Fruit fly (Drosophila melanogaster) whole organism, embryonic: ENCODE data around the gene CG43880.
A peak's percentile ranks its signal among the peaks of the same experiment; 100 is the strongest.

Source experiments
- CG10321 ChIP-seq: fragments of 200-800 bp; sonication (Bioruptor generic); IDR thresholded peaks from 2 replicates; pipeline ENCODE4 v1.3.6; 2022; ENCODE audit warnings: missing biosample characterization, missing genetic modification characterization
- CG12744 ChIP-seq: fragments of 200-800 bp; sonication (Bioruptor generic); optimal IDR thresholded peaks from 2 replicates; lab custom pipeline; 2016; ENCODE audit warnings: missing biosample characterization, missing genetic modification characterization
- CG13123 ChIP-seq: fragments of 200-800 bp; sonication (Bioruptor generic); optimal IDR thresholded peaks from 2 replicates; lab custom pipeline; 2016; ENCODE audit warnings: missing biosample characterization, missing genetic modification characterization
- CG15073 ChIP-seq: fragments of 200-800 bp; sonication (Bioruptor generic); optimal IDR thresholded peaks from 2 replicates; lab custom pipeline; 2016; ENCODE audit warnings: missing biosample characterization, missing genetic modification characterization
- CG16779 ChIP-seq: fragments of 200-800 bp; sonication (Bioruptor generic); IDR thresholded peaks from 2 replicates; pipeline ENCODE4 v1.3.6; 2022; ENCODE audit warnings: missing biosample characterization, missing genetic modification characterization
- CG17328 ChIP-seq: fragments of 200-800 bp; sonication (Bioruptor generic); IDR thresholded peaks from 2 replicates; pipeline ENCODE4 v1.3.6; 2022; ENCODE audit warnings: missing biosample characterization, missing genetic modification characterization
- CG17568 ChIP-seq: fragments of 200-800 bp; sonication (Bioruptor generic); optimal IDR thresholded peaks from 2 replicates; lab custom pipeline; 2018; ENCODE audit warnings: missing biosample characterization, mild to moderate bottlenecking, missing genetic modification characterization, moderate library complexity
- CG1832 ChIP-seq: fragments of 200-800 bp; sonication (Bioruptor generic); optimal IDR thresholded peaks from 2 replicates; lab custom pipeline; 2017; ENCODE audit warnings: missing biosample characterization, mild to moderate bottlenecking, missing genetic modification characterization, inconsistent platforms
- CG2116 ChIP-seq: fragments of 200-800 bp; sonication (Bioruptor generic); optimal IDR thresholded peaks from 3 replicates; lab custom pipeline; 2018; ENCODE audit warnings: missing biosample characterization, mild to moderate bottlenecking, missing genetic modification characterization
- CG2129 ChIP-seq: fragments of 200-800 bp; sonication (Bioruptor generic); IDR thresholded peaks from 2 replicates; pipeline ENCODE4 v1.3.6; 2022; ENCODE audit warnings: missing biosample characterization, missing genetic modification characterization; ENCODE audit not compliant: partially characterized antibody
- CG31441 ChIP-seq: fragments of 200-800 bp; sonication (Bioruptor generic); IDR thresholded peaks from 2 replicates; pipeline ENCODE4 v1.3.6; 2022; ENCODE audit warnings: missing biosample characterization, missing genetic modification characterization
- CG3163 ChIP-seq: fragments of 200-800 bp; sonication (Bioruptor generic); optimal IDR thresholded peaks from 3 replicates; lab custom pipeline; 2016; ENCODE audit warnings: missing biosample characterization, missing genetic modification characterization
- CG34422 ChIP-seq: fragments of 200-800 bp; sonication (Bioruptor generic); IDR thresholded peaks from 3 replicates; pipeline ENCODE4 v1.3.6; 2022; ENCODE audit warnings: missing biosample characterization, missing genetic modification characterization
- CG3838 ChIP-seq: fragments of 200-800 bp; sonication (Bioruptor generic); optimal IDR thresholded peaks from 3 replicates; lab custom pipeline; 2016; ENCODE audit warnings: missing biosample characterization, missing genetic modification characterization
- CG4328 ChIP-seq: fragments of 200-800 bp; sonication (Bioruptor generic); optimal IDR thresholded peaks from 3 replicates; lab custom pipeline; 2017; ENCODE audit warnings: missing biosample characterization, missing genetic modification reagents, missing genetic modification characterization
- CG4424 ChIP-seq: fragments of 200-800 bp; sonication (Bioruptor generic); optimal IDR thresholded peaks from 3 replicates; lab custom pipeline; 2016; ENCODE audit warnings: missing biosample characterization, missing genetic modification characterization
- CG4820 ChIP-seq: fragments of 200-800 bp; sonication (Bioruptor generic); optimal IDR thresholded peaks from 3 replicates; lab custom pipeline; 2016; ENCODE audit warnings: missing biosample characterization, missing genetic modification characterization
- CG6654 ChIP-seq: fragments of 200-800 bp; sonication (Bioruptor generic); optimal IDR thresholded peaks from 2 replicates; lab custom pipeline; 2017; ENCODE audit warnings: missing biosample characterization, mild to moderate bottlenecking, missing genetic modification characterization
- CG7556 ChIP-seq: fragments of 200-800 bp; sonication (Bioruptor generic); optimal IDR thresholded peaks from 2 replicates; lab custom pipeline; 2017; ENCODE audit warnings: missing biosample characterization, mild to moderate bottlenecking, missing genetic modification characterization
- CG7987 ChIP-seq: fragments of 200-800 bp; sonication (Bioruptor generic); optimal IDR thresholded peaks from 2 replicates; lab custom pipeline; 2018; ENCODE audit warnings: missing biosample characterization, mild to moderate bottlenecking, missing genetic modification characterization, moderate library complexity
- CG9817 ChIP-seq: fragments of 200-800 bp; sonication (Bioruptor generic); optimal IDR thresholded peaks from 2 replicates; lab custom pipeline; 2018; ENCODE audit warnings: missing biosample characterization, mild to moderate bottlenecking, missing genetic modification characterization, moderate library complexity
- Elba2 ChIP-seq: fragments of 200-800 bp; sonication (Bioruptor generic); optimal IDR thresholded peaks from 3 replicates; lab custom pipeline; 2016; ENCODE audit warnings: missing biosample characterization, missing genetic modification characterization
- Fer3 ChIP-seq: fragments of 200-800 bp; sonication (Bioruptor generic); optimal IDR thresholded peaks from 2 replicates; lab custom pipeline; 2018; ENCODE audit warnings: missing biosample characterization, mild to moderate bottlenecking, missing genetic modification characterization, moderate library complexity
- Hey ChIP-seq: fragments of 200-800 bp; sonication (Bioruptor generic); optimal IDR thresholded peaks from 3 replicates; lab custom pipeline; 2018; ENCODE audit warnings: missing biosample characterization, mild to moderate bottlenecking, missing genetic modification characterization
- HmgZ ChIP-seq: fragments of 200-800 bp; sonication (Bioruptor generic); optimal IDR thresholded peaks from 2 replicates; lab custom pipeline; 2018; ENCODE audit warnings: missing biosample characterization, mild to moderate bottlenecking, missing genetic modification characterization
- Hr51 ChIP-seq, 2 experiments: fragments of 200-800 bp; sonication (Bioruptor generic); optimal IDR thresholded peaks; 2 replicates in 1 of 2; 3 replicates in 1 of 2; lab custom pipeline; 2016 to 2018; ENCODE audit warnings: missing biosample characterization in 2 of 2, missing genetic modification characterization in 2 of 2, mild to moderate bottlenecking in 1 of 2, moderate library complexity in 1 of 2
- Hsf ChIP-seq: fragments of 200-800 bp; sonication (Bioruptor generic); optimal IDR thresholded peaks from 3 replicates; lab custom pipeline; 2016; ENCODE audit warnings: missing biosample characterization, missing genetic modification characterization
- Med ChIP-seq: fragments of 200-800 bp; sonication (Bioruptor generic); peaks from one replicate; lab custom pipeline; 2016; ENCODE audit warnings: missing biosample characterization, missing genetic modification characterization, mild to moderate bottlenecking, inconsistent platforms, moderate library complexity
- Meics ChIP-seq: fragments of 200-800 bp; sonication (Bioruptor generic); optimal IDR thresholded peaks from 2 replicates; lab custom pipeline; 2017; ENCODE audit warnings: missing biosample characterization, mild to moderate bottlenecking, missing genetic modification characterization
- Spps ChIP-seq: fragments of 200-800 bp; sonication (Bioruptor generic); optimal IDR thresholded peaks from 2 replicates; lab custom pipeline; 2018; ENCODE audit warnings: missing biosample characterization, mild to moderate bottlenecking, missing genetic modification characterization
- amos ChIP-seq: fragments of 200-800 bp; sonication (Bioruptor generic); IDR thresholded peaks from 2 replicates; pipeline ENCODE4 v1.3.6; 2022; ENCODE audit warnings: missing biosample characterization, missing genetic modification characterization; ENCODE audit not compliant: partially characterized antibody
- ase ChIP-seq: fragments of 200-800 bp; sonication (Bioruptor generic); IDR thresholded peaks from 3 replicates; pipeline ENCODE4 v1.3.6; 2022; ENCODE audit warnings: missing biosample characterization, missing genetic modification characterization
- cato ChIP-seq: fragments of 200-800 bp; sonication (Bioruptor generic); optimal IDR thresholded peaks from 2 replicates; lab custom pipeline; 2016; ENCODE audit warnings: missing biosample characterization, missing genetic modification characterization, borderline replicate concordance
- exex ChIP-seq: fragments of 200-800 bp; sonication (Bioruptor generic); optimal IDR thresholded peaks from 4 replicates; lab custom pipeline; 2018; ENCODE audit warnings: missing biosample characterization, mild to moderate bottlenecking, missing genetic modification characterization, moderate library complexity
- fd3F ChIP-seq: fragments of 200-800 bp; sonication (Bioruptor generic); optimal IDR thresholded peaks from 2 replicates; lab custom pipeline; 2018; ENCODE audit warnings: missing biosample characterization, mild to moderate bottlenecking, missing genetic modification characterization, moderate library complexity
- hb ChIP-seq: fragments of 200-800 bp; sonication (Bioruptor generic); IDR thresholded peaks from 3 replicates; pipeline ENCODE4 v1.3.6; 2022; ENCODE audit warnings: missing biosample characterization, missing genetic modification characterization; ENCODE audit not compliant: partially characterized antibody
- jumu ChIP-seq: fragments of 200-800 bp; sonication (Bioruptor generic); optimal IDR thresholded peaks from 3 replicates; lab custom pipeline; 2016; ENCODE audit warnings: missing biosample characterization, missing genetic modification characterization
- luna ChIP-seq: fragments of 200-800 bp; sonication (Bioruptor generic); optimal IDR thresholded peaks from 2 replicates; lab custom pipeline; 2016; ENCODE audit warnings: missing biosample characterization, missing genetic modification characterization
- mld ChIP-seq: fragments of 200-800 bp; sonication (Bioruptor generic); IDR thresholded peaks from 3 replicates; pipeline ENCODE4 v1.3.6; 2022; ENCODE audit warnings: missing biosample characterization, missing genetic modification characterization; ENCODE audit not compliant: partially characterized antibody
- nerfin-1 ChIP-seq: fragments of 200-800 bp; sonication (Bioruptor generic); optimal IDR thresholded peaks from 3 replicates; lab custom pipeline; 2019; ENCODE audit warnings: missing biosample characterization, mild to moderate bottlenecking, missing genetic modification characterization, moderate library complexity
- nmo ChIP-seq: fragments of 200-800 bp; sonication (Bioruptor generic); optimal IDR thresholded peaks from 2 replicates; lab custom pipeline; 2018; ENCODE audit warnings: missing biosample characterization, mild to moderate bottlenecking, missing genetic modification characterization, moderate library complexity
- pb ChIP-seq: fragments of 200-800 bp; sonication (Bioruptor generic); optimal IDR thresholded peaks from 3 replicates; lab custom pipeline; 2016; ENCODE audit warnings: missing biosample characterization, missing genetic modification characterization
- prd ChIP-seq, 3 experiments: fragments of >200 bp in 2 of 3; fragments of 200-800 bp in 1 of 3; sonication (Bioruptor generic) in 1 of 3; optimal IDR thresholded peaks in 2 of 3; IDR thresholded peaks in 1 of 3; 2 replicates in 2 of 3; 3 replicates in 1 of 3; pipeline versions ENCODE4 v1.3.6 to Lab custom; 2017 to 2022; ENCODE audit warnings: missing biosample characterization in 1 of 3, missing genetic modification characterization in 1 of 3
- pzg ChIP-seq: fragments of 200-800 bp; sonication (Bioruptor generic); optimal IDR thresholded peaks from 3 replicates; lab custom pipeline; 2018; ENCODE audit warnings: missing biosample characterization, mild to moderate bottlenecking, missing genetic modification characterization, moderate library complexity
- sd ChIP-seq: fragments of 200-800 bp; sonication (Bioruptor generic); optimal IDR thresholded peaks from 3 replicates; lab custom pipeline; 2018; ENCODE audit warnings: missing biosample characterization, mild to moderate bottlenecking, missing genetic modification characterization, moderate library complexity
- tll ChIP-seq, 2 experiments: fragments of 200-800 bp in 1 of 2; fragments of >200 bp in 1 of 2; sonication (Bioruptor generic) in 1 of 2; optimal IDR thresholded peaks; 2 replicates each; lab custom pipeline; 2017 to 2019; ENCODE audit warnings: missing biosample characterization in 2 of 2, missing genetic modification characterization in 2 of 2, mild to moderate bottlenecking in 1 of 2, moderate library complexity in 1 of 2
- unpg ChIP-seq: fragments of 200-800 bp; sonication (Bioruptor generic); optimal IDR thresholded peaks from 3 replicates; lab custom pipeline; 2018; ENCODE audit warnings: missing biosample characterization, mild to moderate bottlenecking, missing genetic modification characterization, moderate library complexity
- vnd ChIP-seq: fragments of 200-800 bp; sonication (Bioruptor generic); IDR thresholded peaks from 3 replicates; pipeline ENCODE4 v1.3.6; 2022; ENCODE audit warnings: missing biosample characterization, missing genetic modification characterization; ENCODE audit not compliant: partially characterized antibody

CG43880 gene

DNA sequence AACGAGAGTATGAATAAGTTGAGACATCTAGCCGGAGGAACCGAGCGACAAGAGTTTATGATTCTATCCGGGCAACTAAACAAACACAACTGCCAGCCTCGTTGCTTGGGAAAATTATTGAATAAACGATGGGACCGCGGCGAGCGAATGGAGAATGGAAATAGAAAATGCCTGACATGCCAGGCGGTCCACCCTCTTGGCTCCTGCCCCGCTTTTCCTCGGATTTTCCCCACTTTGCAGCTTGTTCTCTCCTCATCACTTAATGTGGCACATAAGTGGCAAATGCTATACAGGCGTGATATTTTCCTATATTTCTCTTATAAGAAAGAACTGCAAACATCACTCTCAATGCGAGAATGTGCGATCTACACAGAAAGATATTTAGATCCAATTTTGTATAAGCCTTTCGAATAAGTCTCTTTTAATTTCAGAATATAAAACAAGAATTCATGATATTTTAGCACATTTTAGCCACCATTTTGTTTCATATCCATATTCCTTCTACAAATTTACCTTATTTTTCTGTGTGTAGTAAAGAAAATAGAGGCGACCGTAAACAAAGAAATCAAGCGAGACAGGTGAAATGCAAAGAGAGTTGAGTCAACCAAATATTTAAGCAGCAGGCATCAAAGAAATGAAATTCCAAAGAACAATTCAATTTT, 42.5 kb downstream of the CG43880 start (continued):
- TF ChIP-seq jumu (peak; percentile 67), Spps (tag; lab: Kevin White, UChicago) (peak; percentile 83), vnd (GFP tag; lab: Robert Waterston, UW) (no peak), Meics (peak; percentile 73), CG17568 (GFP tag; lab: Kevin White, UChicago) (peak; percentile 80), CG6654 (GFP tag; lab: Kevin White, UChicago) (peak; percentile 65), CG31441 (GFP tag; lab: Robert Waterston, UW) (peak; percentile 90), CG10321 (GFP tag; lab: Robert Waterston, UW) (peak; percentile 42; the same call in 1 of the 2 replicates), CG12744 (GFP tag; lab: Kevin White, UChicago) (peak; percentile 71), Hr51 (GFP tag; optimal IDR thresholded peaks at IDR 0.05; lab: Kevin White, UChicago) (peak in 1 of 2 experiments; percentile 54), exex (tag; lab: Kevin White, UChicago) (peak; percentile 37), HmgZ (tag; lab: Kevin White, UChicago) (peak; percentile 76), CG4328 (GFP tag; lab: Kevin White, UChicago) (peak; percentile 77), ase (GFP tag; lab: Robert Waterston, UW) (peak; percentile 80), CG9817 (tag; lab: Kevin White, UChicago) (peak; percentile 72), Hsf (GFP tag; lab: Kevin White, UChicago) (peak; percentile 81), Elba2 (GFP tag; lab: Kevin White, UChicago) (peak; percentile 28), CG15073 (peak; percentile 39), tll (GFP tag; optimal IDR thresholded peaks at IDR 0.05; lab: Kevin White, UChicago) (no peak), CG17328 (GFP tag; lab: Robert Waterston, UW) (peak; percentile 87), fd3F (GFP tag; lab: Kevin White, UChicago) (peak; percentile 57), CG2116 (GFP tag; lab: Kevin White, UChicago) (peak; percentile 56), CG4820 (GFP tag; lab: Kevin White, UChicago) (peak; percentile 85), nmo (GFP tag; lab: Kevin White, UChicago) (peak; percentile 94), Med (GFP tag; lab: Kevin White, UChicago) (peak; percentile 96), CG3163 (GFP tag; lab: Kevin White, UChicago) (peak; percentile 49), prd (optimal IDR thresholded peaks at IDR 0.05; lab: Kevin White, UChicago) (no peak), prd (GFP tag; IDR thresholded peaks at IDR 0.05; lab: Robert Waterston, UW) (peak; percentile 89), Fer3 (tag; lab: Kevin White, UChicago) (peak; percentile 86), pzg (GFP tag; lab: Kevin White, UChicago) (no peak), CG7987 (GFP tag; lab: Kevin White, UChicago) (peak; percentile 50), CG4424 (peak; percentile 85), Hey (no peak), CG1832 (GFP tag; lab: Kevin White, UChicago) (no peak), pb (GFP tag; lab: Kevin White, UChicago) (peak; percentile 64), amos (no peak), cato (peak; percentile 74), luna (GFP tag; lab: Kevin White, UChicago) (peak; percentile 43), CG13123 (peak; percentile 77), nerfin-1 (peak; percentile 85), CG34422 (GFP tag; lab: Robert Waterston, UW) (peak; percentile 74), CG16779 (no peak), sd (tag; lab: Kevin White, UChicago) (peak; percentile 95), CG7556 (GFP tag; lab: Kevin White, UChicago) (peak; percentile 82), mld (no peak), hb (GFP tag; lab: Robert Waterston, UW) (no peak), unpg (GFP tag; lab: Kevin White, UChicago) (peak; percentile 89), CG3838 (GFP tag; lab: Kevin White, UChicago) (peak; percentile 75), CG2129 (GFP tag; lab: Robert Waterston, UW) (no peak)
